Worm (Caenorhabditis elegans) whole organism, midembryonic: Measurements from ENCODE around the gene H10E21.1.

ENCODE experiments used
- cog-1 ChIP-seq: sonication (generic microtip); optimal IDR thresholded peaks from 2 replicates; lab custom pipeline; 2016; ENCODE audit warnings: missing genetic modification characterization, missing compliant biosample characterization
- ztf-23 ChIP-seq: fragments of 200-800 bp; sonication (Bioruptor generic); IDR thresholded peaks from 2 replicates; pipeline ENCODE4 v1.3.6; 2022; ENCODE audit warnings: missing genetic modification reagents, missing genetic modification characterization, missing compliant biosample characterization
- ztf-29 ChIP-seq: fragments of 200-800 bp; sonication (Bioruptor generic); IDR thresholded peaks from 2 replicates; pipeline ENCODE4 v1.3.6; 2022; ENCODE audit warnings: missing genetic modification reagents, missing genetic modification characterization, missing compliant biosample characterization

- TF ChIP-seq ztf-23 (GFP tag; lab: Robert Waterston, UW) (no peak), cog-1 (no peak), ztf-29 (GFP tag; lab: Robert Waterston, UW) (no peak)
Measured at ce11 chrIII:29626-30025, 14.1 kb downstream of the H10E21.1 start.
